Worm (Caenorhabditis elegans) whole organism, L4 larva: ENCODE measurements around the gene svop-1.

Source experiments
- D1046.2 ChIP-seq: fragments of 200-800 bp; sonication (Bioruptor generic); IDR thresholded peaks from 2 replicates; pipeline ENCODE4 v1.3.6; 2022; ENCODE audit warnings: missing genetic modification characterization, missing compliant biosample characterization
- F26F4.8 ChIP-seq: fragments of 200-800 bp; sonication (Bioruptor generic); conservative IDR thresholded peaks from 2 replicates; pipeline ENCODE4 v1.3.6; 2022; ENCODE audit warnings: missing genetic modification characterization, missing compliant biosample characterization
- F37D6.2 ChIP-seq: sonication (generic microtip); optimal IDR thresholded peaks from 2 replicates; lab custom pipeline; 2016; ENCODE audit warnings: mild to moderate bottlenecking, missing genetic modification characterization, missing compliant biosample characterization
- T20F7.1 ChIP-seq: fragments of 200-800 bp; sonication (Bioruptor generic); optimal IDR thresholded peaks from 2 replicates; lab custom pipeline; 2018; ENCODE audit warnings: mild to moderate bottlenecking, missing genetic modification characterization, missing compliant biosample characterization
- T26A8.4 ChIP-seq: fragments of 200-800 bp; sonication (Bioruptor generic); IDR thresholded peaks from 2 replicates; pipeline ENCODE4 v1.3.6; 2022; ENCODE audit warnings: missing genetic modification characterization, missing compliant biosample characterization
- Y5F2A.4 ChIP-seq: fragments of 200-800 bp; sonication (Bioruptor generic); optimal IDR thresholded peaks from 2 replicates; lab custom pipeline; 2018; ENCODE audit warnings: mild to moderate bottlenecking, missing genetic modification characterization, missing compliant biosample characterization
- Y75B8A.6 ChIP-seq: fragments of 200-800 bp; sonication (Bioruptor generic); IDR thresholded peaks from 2 replicates; pipeline ENCODE4 v1.3.6; 2022; ENCODE audit warnings: missing genetic modification reagents, missing genetic modification characterization, missing compliant biosample characterization
- ZK337.2 ChIP-seq: fragments of 200-800 bp; sonication (Bioruptor generic); IDR thresholded peaks from 2 replicates; pipeline ENCODE4 v1.3.6; 2022; ENCODE audit warnings: missing genetic modification reagents, missing genetic modification characterization, missing compliant biosample characterization
- ZK546.5 ChIP-seq, 2 experiments: sonication (generic microtip); optimal IDR thresholded peaks; 2 replicates each; lab custom pipeline; 2017; ENCODE audit warnings: missing biosample characterization in 2 of 2, missing genetic modification characterization in 2 of 2
- ama-1 ChIP-seq: fragments of 150-350 bp; optimal IDR thresholded peaks from 2 replicates; lab custom pipeline; 2014; ENCODE audit warnings: inconsistent platforms, mixed read lengths
- ceh-20 ChIP-seq: fragments of 200-800 bp; sonication (Bioruptor generic); IDR thresholded peaks from 2 replicates; pipeline ENCODE4 v1.3.6; 2022; ENCODE audit warnings: missing genetic modification reagents, missing genetic modification characterization, missing compliant biosample characterization
- ceh-28 ChIP-seq: fragments of 150-350 bp; optimal IDR thresholded peaks from 2 replicates; lab custom pipeline; 2014; ENCODE audit warnings: missing biosample characterization, missing genetic modification reagents, missing genetic modification characterization
- ceh-32 ChIP-seq: sonication (generic microtip); optimal IDR thresholded peaks from 2 replicates; lab custom pipeline; 2016; ENCODE audit warnings: mild to moderate bottlenecking, missing genetic modification characterization, missing compliant biosample characterization; ENCODE audit not compliant: poor library complexity
- ceh-44 ChIP-seq: fragments of 200-800 bp; sonication (Bioruptor generic); IDR thresholded peaks from 2 replicates; pipeline ENCODE4 v1.3.6; 2022; ENCODE audit warnings: missing genetic modification reagents, missing genetic modification characterization, missing compliant biosample characterization
- ceh-62 ChIP-seq: sonication (generic microtip); optimal IDR thresholded peaks from 2 replicates; lab custom pipeline; 2017; ENCODE audit warnings: missing biosample characterization, missing genetic modification characterization
- ces-1 ChIP-seq: fragments of 150-350 bp; sonication (generic microtip); optimal IDR thresholded peaks from 4 replicates; lab custom pipeline; 2014; ENCODE audit warnings: missing biosample characterization, missing genetic modification reagents, missing genetic modification characterization
- daf-12 ChIP-seq: fragments of 150-350 bp; optimal IDR thresholded peaks from 2 replicates; lab custom pipeline; 2014; ENCODE audit warnings: missing biosample characterization, missing genetic modification reagents, missing genetic modification characterization
- daf-16 ChIP-seq, 3 experiments: sonication (generic microtip); optimal IDR thresholded peaks; 2 replicates each; lab custom pipeline; 2016 to 2017; ENCODE audit warnings: missing genetic modification characterization in 3 of 3, missing genetic modification reagents in 3 of 3, mild to moderate bottlenecking in 2 of 3, missing compliant biosample characterization in 2 of 3, missing biosample characterization in 1 of 3, moderate library complexity in 1 of 3
- daf-8 ChIP-seq: fragments of 200-800 bp; sonication (Bioruptor generic); IDR thresholded peaks from 2 replicates; pipeline ENCODE4 v1.3.6; 2022; ENCODE audit warnings: missing genetic modification characterization, missing compliant biosample characterization
- dmd-6 ChIP-seq: fragments of 200-800 bp; sonication (Bioruptor generic); IDR thresholded peaks from 2 replicates; pipeline ENCODE4 v1.3.6; 2022; ENCODE audit warnings: missing genetic modification reagents, missing genetic modification characterization, missing compliant biosample characterization
- dpl-1 ChIP-seq: fragments of 150-350 bp; optimal IDR thresholded peaks from 2 replicates; lab custom pipeline; 2014; ENCODE audit warnings: missing biosample characterization, missing genetic modification reagents, missing genetic modification characterization
- duxl-1 ChIP-seq: sonication (generic microtip); optimal IDR thresholded peaks from 2 replicates; lab custom pipeline; 2016; ENCODE audit warnings: mild to moderate bottlenecking, missing genetic modification characterization, moderate library complexity, missing compliant biosample characterization; ENCODE audit not compliant: poor library complexity
- egl-27 ChIP-seq: sonication (generic microtip); optimal IDR thresholded peaks from 3 replicates; lab custom pipeline; 2017; ENCODE audit warnings: missing biosample characterization, missing genetic modification reagents, missing genetic modification characterization
- gei-8 ChIP-seq: fragments of 200-800 bp; sonication (Bioruptor generic); optimal IDR thresholded peaks from 2 replicates; lab custom pipeline; 2018; ENCODE audit warnings: mild to moderate bottlenecking, missing genetic modification characterization, missing compliant biosample characterization
- jun-1 ChIP-seq: fragments of 150-350 bp; optimal IDR thresholded peaks from 2 replicates; lab custom pipeline; 2014; ENCODE audit warnings: missing biosample characterization, missing genetic modification reagents, missing genetic modification characterization
- lin-1 ChIP-seq: fragments of 200-800 bp; sonication (Bioruptor generic); IDR thresholded peaks from 2 replicates; pipeline ENCODE4 v1.3.6; 2022; ENCODE audit warnings: missing genetic modification reagents, missing genetic modification characterization, missing compliant biosample characterization
- lin-15B ChIP-seq: fragments of 150-350 bp; sonication (generic microtip); optimal IDR thresholded peaks from 3 replicates; lab custom pipeline; 2014; ENCODE audit warnings: missing biosample characterization, missing genetic modification characterization
- lin-29 ChIP-seq: fragments of 200-800 bp; sonication (Bioruptor generic); IDR thresholded peaks from 2 replicates; pipeline ENCODE4 v1.3.6; 2022; ENCODE audit warnings: missing genetic modification reagents, missing genetic modification characterization, missing compliant biosample characterization
- madf-5 ChIP-seq, 2 experiments: fragments of 200-800 bp; sonication (Bioruptor generic); IDR thresholded peaks; 2 replicates each; pipeline ENCODE4 v1.3.6; 2022; ENCODE audit warnings: missing compliant biosample characterization in 2 of 2, missing genetic modification characterization in 2 of 2
- mdl-1 ChIP-seq, 2 experiments: fragments of 150-350 bp in 1 of 2; sonication (generic microtip) in 1 of 2; optimal IDR thresholded peaks; 2 replicates each; lab custom pipeline; 2014 to 2017; ENCODE audit warnings: missing biosample characterization in 2 of 2, missing genetic modification characterization in 2 of 2
- mxl-2 ChIP-seq: fragments of 200-800 bp; sonication (Bioruptor generic); conservative IDR thresholded peaks from 2 replicates; pipeline ENCODE4 v1.3.6; 2022; ENCODE audit warnings: missing genetic modification reagents, missing genetic modification characterization, missing compliant biosample characterization
- mxl-3 ChIP-seq: fragments of 200-800 bp; sonication (Bioruptor generic); optimal IDR thresholded peaks from 2 replicates; lab custom pipeline; 2018; ENCODE audit warnings: mild to moderate bottlenecking, missing genetic modification characterization, missing compliant biosample characterization
- nhr-10 ChIP-seq: fragments of 150-350 bp; optimal IDR thresholded peaks from 2 replicates; lab custom pipeline; 2014; ENCODE audit warnings: missing biosample characterization, missing genetic modification characterization
- nhr-28 ChIP-seq: fragments of 150-350 bp; optimal IDR thresholded peaks from 2 replicates; lab custom pipeline; 2014; ENCODE audit warnings: missing biosample characterization, missing genetic modification characterization
- nhr-48 ChIP-seq: sonication (generic microtip); optimal IDR thresholded peaks from 2 replicates; lab custom pipeline; 2016; ENCODE audit warnings: mild to moderate bottlenecking, missing genetic modification characterization, missing compliant biosample characterization
- nhr-6 ChIP-seq: fragments of 150-350 bp; optimal IDR thresholded peaks from 2 replicates; lab custom pipeline; 2014; ENCODE audit warnings: missing biosample characterization, missing genetic modification characterization
- nhr-76 ChIP-seq: fragments of 150-350 bp; optimal IDR thresholded peaks from 2 replicates; lab custom pipeline; 2014; ENCODE audit warnings: missing biosample characterization, missing genetic modification characterization
- pha-4 ChIP-seq, 2 experiments: fragments of 150-350 bp in 1 of 2; fragments of 200-800 bp in 1 of 2; sonication (Bioruptor generic) in 1 of 2; IDR thresholded peaks in 1 of 2; optimal IDR thresholded peaks in 1 of 2; 2 replicates each; pipeline versions ENCODE4 v1.3.6 to Lab custom; 2014 to 2022; ENCODE audit warnings: missing genetic modification characterization in 2 of 2, missing genetic modification reagents in 2 of 2, missing biosample characterization in 1 of 2, missing compliant biosample characterization in 1 of 2
- php-3 ChIP-seq: fragments of 200-800 bp; sonication (Bioruptor generic); IDR thresholded peaks from 2 replicates; pipeline ENCODE4 v1.3.6; 2022; ENCODE audit warnings: missing genetic modification reagents, missing genetic modification characterization, missing compliant biosample characterization
- pqm-1 ChIP-seq: sonication (generic microtip); optimal IDR thresholded peaks from 2 replicates; lab custom pipeline; 2017; ENCODE audit warnings: missing biosample characterization, missing genetic modification characterization
- saeg-2 ChIP-seq: fragments of 200-800 bp; sonication (Bioruptor generic); IDR thresholded peaks from 2 replicates; pipeline ENCODE4 v1.3.6; 2022; ENCODE audit warnings: missing genetic modification reagents, missing genetic modification characterization, missing compliant biosample characterization
- spr-1 ChIP-seq: sonication (generic microtip); optimal IDR thresholded peaks from 2 replicates; lab custom pipeline; 2016; ENCODE audit warnings: mild to moderate bottlenecking, missing genetic modification characterization, missing compliant biosample characterization
- spr-3 ChIP-seq: fragments of 200-800 bp; sonication (Bioruptor generic); optimal IDR thresholded peaks from 2 replicates; lab custom pipeline; 2018; ENCODE audit warnings: mild to moderate bottlenecking, missing genetic modification characterization, missing compliant biosample characterization
- tag-97 ChIP-seq: fragments of 200-800 bp; sonication (Bioruptor generic); IDR thresholded peaks from 2 replicates; pipeline ENCODE4 v1.3.6; 2022; ENCODE audit warnings: missing genetic modification characterization, missing compliant biosample characterization
- unc-130 ChIP-seq: sonication (generic microtip); optimal IDR thresholded peaks from 2 replicates; lab custom pipeline; 2016; ENCODE audit warnings: missing genetic modification reagents, missing genetic modification characterization, missing compliant biosample characterization
- unc-39 ChIP-seq: sonication (generic microtip); optimal IDR thresholded peaks from 2 replicates; lab custom pipeline; 2017; ENCODE audit warnings: missing biosample characterization, missing genetic modification characterization
- unc-62 ChIP-seq, 3 experiments: fragments of 150-350 bp in 1 of 3; sonication (generic microtip); optimal IDR thresholded peaks in 2 of 3; peaks in 1 of 3; 1 replicate in 1 of 3; 2 replicates in 2 of 3; lab custom pipeline; 2014 to 2017; ENCODE audit warnings: missing biosample characterization in 3 of 3, missing genetic modification characterization in 3 of 3, missing genetic modification reagents in 3 of 3, missing genotype in 1 of 3
- zfp-3 ChIP-seq: fragments of 200-800 bp; sonication (Bioruptor generic); conservative IDR thresholded peaks from 2 replicates; pipeline ENCODE4 v1.3.6; 2022; ENCODE audit warnings: missing genetic modification reagents, missing genetic modification characterization, missing compliant biosample characterization
- ztf-11 ChIP-seq: fragments of 150-350 bp; optimal IDR thresholded peaks from 2 replicates; lab custom pipeline; 2014; ENCODE audit warnings: missing biosample characterization, missing genetic modification characterization

The svop-1 gene

DNA sequence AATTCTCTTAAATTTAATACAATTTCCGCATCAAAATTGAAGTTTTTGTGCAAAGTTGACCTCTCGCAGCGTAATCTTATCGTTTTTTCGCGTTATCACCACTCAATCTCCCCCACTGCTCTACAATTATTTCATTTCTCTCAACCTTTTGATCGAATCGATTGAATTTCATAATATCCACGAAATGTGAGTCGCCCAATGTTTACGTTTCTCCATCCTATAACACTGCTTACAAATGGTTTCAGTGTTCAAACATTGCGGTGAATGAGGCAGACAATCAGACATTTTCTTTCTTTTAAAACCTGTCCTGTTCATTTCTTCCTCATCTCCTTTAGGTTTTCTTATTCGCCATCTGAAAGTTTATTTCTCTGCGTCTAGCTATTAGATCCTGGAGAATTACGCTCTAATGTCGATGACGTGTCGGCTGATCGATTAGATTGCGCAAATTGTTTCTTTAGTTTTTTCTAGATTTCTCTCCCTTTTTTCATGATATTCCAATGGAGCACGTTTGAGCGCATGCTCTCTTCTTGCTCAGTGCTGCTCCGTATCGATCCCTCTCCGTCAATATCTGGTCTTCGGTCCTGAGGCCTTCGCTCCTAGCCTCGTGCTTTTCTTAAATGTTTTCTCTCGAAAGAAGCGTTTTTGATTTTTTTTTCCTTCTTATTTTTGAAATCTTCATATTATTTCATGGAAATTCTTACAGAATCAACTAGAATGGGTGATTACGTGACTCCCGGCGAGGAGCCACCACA is 19.8 kb upstream of the svop-1 start, which contains the start of gene unc-32:
Gene unc-32 (plus strand): TSS at position 702 of the 752 bp plus-strand sequence.
- TF ChIP-seq duxl-1 (tag; lab: Kevin White, UChicago) (no peak), lin-15B (tag; lab: Kevin White, UChicago) (no peak), ceh-20 (0 out of 2 replicates have a peak, but pooled peaks have one; percentile 50), mdl-1 (tag; optimal IDR thresholded peaks at IDR 0.05; lab: Kevin White, UChicago) (peak in 1 of 2 experiments; percentile 74), ceh-44 (no peak), gei-8 (GFP tag; lab: Kevin White, UChicago) (no peak), Y75B8A.6 (no peak), nhr-28 (tag; lab: Kevin White, UChicago) (no peak), ces-1 (peak; percentile 38), unc-130 (GFP tag; lab: Kevin White, UChicago) (no peak), dmd-6 (GFP tag; lab: Robert Waterston, UW) (peak; percentile 19; the same call in 1 of the 2 replicates), ztf-11 (tag; lab: Kevin White, UChicago) (no peak), egl-27 (no peak), ceh-32 (tag; lab: Kevin White, UChicago) (no peak), F37D6.2 (tag; lab: Kevin White, UChicago) (peak; percentile 1), ZK337.2 (no peak), T20F7.1 (no peak), zfp-3 (GFP tag; lab: Robert Waterston, UW) (no peak), daf-16 (GFP tag; optimal IDR thresholded peaks at IDR 0.05; lab: Kevin White, UChicago) (no peak), daf-16 (tag; optimal IDR thresholded peaks at IDR 0.05; lab: Kevin White, UChicago) (peak; percentile 21), pqm-1 (tag; lab: Kevin White, UChicago) (no peak), D1046.2 (no peak), mxl-2 (GFP tag; lab: Robert Waterston, UW) (no peak), saeg-2 (GFP tag; lab: Robert Waterston, UW) (no peak), madf-5 (GFP tag; IDR thresholded peaks at IDR 0.05; lab: Robert Waterston, UW) (no peak), php-3 (GFP tag; lab: Robert Waterston, UW) (no peak), ceh-28 (peak; percentile 42), Y5F2A.4 (GFP tag; lab: Kevin White, UChicago) (no peak), dpl-1 (GFP tag; lab: Kevin White, UChicago) (peak; percentile 46), ama-1 (lab: Kevin White, UChicago) (no peak), daf-8 (GFP tag; lab: Robert Waterston, UW) (no peak), ceh-62 (tag; lab: Kevin White, UChicago) (no peak), nhr-10 (tag; lab: Kevin White, UChicago) (no peak), pha-4 (GFP tag; IDR thresholded peaks at IDR 0.05; lab: Robert Waterston, UW) (no peak; the same call in 1 of the 2 replicates), pha-4 (tag; optimal IDR thresholded peaks at IDR 0.05; lab: Kevin White, UChicago) (no peak), jun-1 (tag; lab: Kevin White, UChicago) (no peak), spr-1 (tag; lab: Kevin White, UChicago) (no peak), tag-97 (no peak), lin-1 (GFP tag; lab: Robert Waterston, UW) (no peak), unc-62 (GFP tag; optimal IDR thresholded peaks at IDR 0.05 in 1 of 2; lab: Kevin White, UChicago) (peak in 1 of 2 experiments; percentile 56), unc-62 (tag; optimal IDR thresholded peaks at IDR 0.05; lab: Kevin White, UChicago) (no peak), nhr-48 (tag; lab: Kevin White, UChicago) (no peak), nhr-76 (no peak), ZK546.5 (tag; optimal IDR thresholded peaks at IDR 0.05; lab: Kevin White, UChicago) (no peak), mxl-3 (GFP tag; lab: Kevin White, UChicago) (no peak), T26A8.4 (GFP tag; lab: Robert Waterston, UW) (peak; percentile 34; the same call in 1 of the 2 replicates), unc-39 (tag; lab: Kevin White, UChicago) (no peak), lin-29 (GFP tag; lab: Robert Waterston, UW) (no peak), daf-12 (tag; lab: Kevin White, UChicago) (no peak), F26F4.8 (no peak), nhr-6 (tag; lab: Kevin White, UChicago) (no peak), spr-3 (GFP tag; lab: Kevin White, UChicago) (no peak)
